Fruit fly (Drosophila melanogaster): Measurements from ENCODE around the gene Herp.

Gene Herp

DNA sequence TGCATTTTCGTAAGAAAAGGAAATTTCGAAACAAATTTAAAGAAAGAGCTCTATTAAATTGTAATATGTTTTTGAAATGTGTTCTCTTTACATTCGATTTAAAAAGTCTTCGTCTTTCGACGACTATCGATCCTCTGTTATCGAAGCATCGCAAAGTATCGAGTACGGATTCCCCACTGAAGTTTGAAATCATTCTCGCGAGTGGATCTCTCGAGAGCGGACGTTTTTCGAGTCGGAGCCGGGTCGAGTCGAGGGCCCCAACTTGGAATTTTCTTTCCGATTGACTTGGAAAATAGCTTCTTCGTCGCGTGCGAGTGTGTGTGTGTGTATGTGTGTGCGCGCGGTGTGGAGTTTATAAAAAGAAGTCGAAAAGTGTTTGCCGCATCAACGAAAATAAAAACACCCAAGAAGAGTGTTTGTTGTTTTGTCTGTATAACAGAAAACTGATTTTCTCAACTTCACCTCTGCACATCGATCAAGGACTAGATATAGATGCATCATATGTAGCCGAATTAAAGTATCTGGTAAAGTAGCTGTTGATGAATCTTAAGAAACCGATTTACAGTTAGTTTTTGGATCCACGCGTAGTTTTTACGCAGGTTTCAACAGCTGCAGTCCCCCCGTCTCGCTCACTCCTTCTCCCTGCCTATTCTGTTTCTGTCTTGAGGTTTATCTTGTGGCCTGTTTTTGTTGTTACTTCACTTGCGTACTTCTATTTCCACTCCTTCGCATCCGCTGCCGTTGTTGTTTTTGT, 11.6 kb upstream of the Herp start, which contains the start of gene LanB1 (continued):
- no peak for TF ChIP-seq chif (GFP tag; optimal IDR thresholded peaks at IDR 0.05)
- TF ChIP-seq CG8359 (GFP tag; optimal IDR thresholded peaks at IDR 0.05; ENCODE audit: borderline replicate concordance), result no peak
- TF ChIP-seq Doc2 (GFP tag; IDR thresholded peaks at IDR 0.05), result no peak
- TF ChIP-seq tio (GFP tag; optimal IDR thresholded peaks at IDR 0.05), result no peak
- TF ChIP-seq MTF-1 (GFP tag; optimal IDR thresholded peaks at IDR 0.05; ENCODE audit: borderline replicate concordance), result peak; percentile 45
- TF ChIP-seq CG17912 (GFP tag; optimal IDR thresholded peaks at IDR 0.05), result no peak
- no peak for TF ChIP-seq Hsf (GFP tag; optimal IDR thresholded peaks at IDR 0.05)
- TF ChIP-seq dati (GFP tag; IDR thresholded peaks at IDR 0.05), result no peak
- no peak for TF ChIP-seq pho (GFP tag; optimal IDR thresholded peaks at IDR 0.05)
- peak; percentile 97 for TF ChIP-seq CG4360 (GFP tag; IDR thresholded peaks at IDR 0.05)
- no peak for TF ChIP-seq HmgZ (tag; optimal IDR thresholded peaks at IDR 0.05)
- TF ChIP-seq sug (tag; optimal IDR thresholded peaks at IDR 0.05), result no peak
- TF ChIP-seq CG16863 (GFP tag; optimal IDR thresholded peaks at IDR 0.05), result peak; percentile 99
- no peak for TF ChIP-seq Tbp (GFP tag; optimal IDR thresholded peaks at IDR 0.05)
- TF ChIP-seq B-H1 (GFP tag; IDR thresholded peaks at IDR 0.05), result no peak; the same call in 2 of the 3 replicates
- peak; percentile 11 for TF ChIP-seq D19A (tag; optimal IDR thresholded peaks at IDR 0.05)
- peak; percentile 57 for TF ChIP-seq Myb (GFP tag; optimal IDR thresholded peaks at IDR 0.05)
- TF ChIP-seq nerfin-2 (GFP tag; IDR thresholded peaks at IDR 0.05; ENCODE audit: partially characterized antibody), result peak; percentile 64; the same call in 1 of the 2 replicates
- no peak for TF ChIP-seq CkIIα-i1 (GFP tag; IDR thresholded peaks at IDR 0.05)
- TF ChIP-seq CG15696 (tag; optimal IDR thresholded peaks at IDR 0.05), result no peak
- TF ChIP-seq Atf6 (GFP tag; IDR thresholded peaks at IDR 0.05), result no peak
- TF ChIP-seq NFAT (GFP tag; IDR thresholded peaks at IDR 0.05), result peak; percentile 59
- TF ChIP-seq CG2116 (GFP tag; optimal IDR thresholded peaks at IDR 0.05), result peak; percentile 31
- TF ChIP-seq Deaf1 (tag; optimal IDR thresholded peaks at IDR 0.05), result peak; percentile 28
- no peak for TF ChIP-seq Gsc (GFP tag; IDR thresholded peaks at IDR 0.05)
- TF ChIP-seq HLH3B (GFP tag; IDR thresholded peaks at IDR 0.05), result no peak
- TF ChIP-seq CG3847 (GFP tag; IDR thresholded peaks at IDR 0.05), result no peak
- TF ChIP-seq hth (optimal IDR thresholded peaks at IDR 0.05), result no peak
- no peak for TF ChIP-seq CG10654 (GFP tag; optimal IDR thresholded peaks at IDR 0.05)
- TF ChIP-seq NC2β (GFP tag; optimal IDR thresholded peaks at IDR 0.05), result no peak
- no peak for TF ChIP-seq Adf1 (GFP tag; IDR thresholded peaks at IDR 0.05)
- TF ChIP-seq Scr (GFP tag; IDR thresholded peaks at IDR 0.05; ENCODE audit: partially characterized antibody), result peak; percentile 32; the same call in 1 of the 2 replicates
- TF ChIP-seq CG3065 (GFP tag; optimal IDR thresholded peaks at IDR 0.05), result no peak
- peak; percentile 39 for TF ChIP-seq trem (tag; optimal IDR thresholded peaks at IDR 0.05)
- TF ChIP-seq ci (GFP tag; IDR thresholded peaks at IDR 0.05), result peak; percentile 74; the same call in 2 of the 3 replicates
- peak; percentile 73 for TF ChIP-seq sens (GFP tag)
- TF ChIP-seq Eip74EF (GFP tag; optimal IDR thresholded peaks at IDR 0.05), result no peak
- no peak for TF ChIP-seq Gug (GFP tag; IDR thresholded peaks at IDR 0.05)
- TF ChIP-seq Mrtf (GFP tag; IDR thresholded peaks at IDR 0.05), result no peak
- TF ChIP-seq Ravus (GFP tag; IDR thresholded peaks at IDR 0.05), result no peak
- peak; percentile 69 for TF ChIP-seq Dref (GFP tag; IDR thresholded peaks at IDR 0.05)
- TF ChIP-seq ems (GFP tag; optimal IDR thresholded peaks at IDR 0.05), result no peak
- no peak for TF ChIP-seq CG7745 (tag; optimal IDR thresholded peaks at IDR 0.05)
- no peak for TF ChIP-seq CG12155 (GFP tag; optimal IDR thresholded peaks at IDR 0.05)
- TF ChIP-seq Fer3 (tag; optimal IDR thresholded peaks at IDR 0.05), result no peak
- no peak for TF ChIP-seq cwo (GFP tag; optimal IDR thresholded peaks at IDR 0.05)
- TF ChIP-seq CG10147 (GFP tag; optimal IDR thresholded peaks at IDR 0.05), result no peak
- no peak for TF ChIP-seq Lim3 (GFP tag; IDR thresholded peaks at IDR 0.05)
- TF ChIP-seq jumu (GFP tag; optimal IDR thresholded peaks at IDR 0.05), result no peak
- TF ChIP-seq CG4282 (GFP tag; optimal IDR thresholded peaks at IDR 0.05), result no peak
- TF ChIP-seq CG2875 (GFP tag; optimal IDR thresholded peaks at IDR 0.05), result no peak
